Fruit fly (Drosophila melanogaster) whole organism, embryonic: ENCODE data around the gene CG33703.

ENCODE experiments used
- Drgx ChIP-seq: fragments of 200-800 bp; sonication (Bioruptor generic); IDR thresholded peaks from 2 replicates; pipeline ENCODE4 v1.3.6; 2022; ENCODE audit warnings: missing biosample characterization, missing genetic modification characterization
- HLHmδ ChIP-seq: fragments of 200-800 bp; sonication (Bioruptor generic); optimal IDR thresholded peaks from 2 replicates; lab custom pipeline; 2018; ENCODE audit warnings: missing biosample characterization, mild to moderate bottlenecking, missing genetic modification characterization, moderate library complexity
- HmgD ChIP-seq: fragments of 200-800 bp; sonication (Bioruptor generic); optimal IDR thresholded peaks from 3 replicates; lab custom pipeline; 2016; ENCODE audit warnings: missing biosample characterization, missing genetic modification characterization
- al ChIP-seq: fragments of 200-800 bp; sonication (Bioruptor generic); IDR thresholded peaks from 2 replicates; pipeline ENCODE4 v1.3.6; 2022; ENCODE audit warnings: missing biosample characterization, missing genetic modification characterization
- nerfin-1 ChIP-seq: fragments of 200-800 bp; sonication (Bioruptor generic); optimal IDR thresholded peaks from 3 replicates; lab custom pipeline; 2019; ENCODE audit warnings: missing biosample characterization, mild to moderate bottlenecking, missing genetic modification characterization, moderate library complexity

dm6 chr3L:9487586-9487985 is 24.9 kb downstream of the CG33703 start, which contains the start of gene pall:
- no peak for TF ChIP-seq HmgD
- TF ChIP-seq HLHmδ (GFP tag; lab: Kevin White, UChicago): no peak
- peak; percentile 88 for TF ChIP-seq nerfin-1 (tag; lab: Kevin White, UChicago)
- TF ChIP-seq Drgx (GFP tag; lab: Robert Waterston, UW): no peak
- no peak for TF ChIP-seq al (GFP tag; lab: Robert Waterston, UW)
